Worm (Caenorhabditis elegans): ENCODE measurements around the gene F46F5.13.
"Not testable (repeated sequence)": the region's sequence is repeated elsewhere in the genome, so short reads cannot be mapped to it uniquely, and the experiment has no call there.

The F46F5.13 gene

DNA sequence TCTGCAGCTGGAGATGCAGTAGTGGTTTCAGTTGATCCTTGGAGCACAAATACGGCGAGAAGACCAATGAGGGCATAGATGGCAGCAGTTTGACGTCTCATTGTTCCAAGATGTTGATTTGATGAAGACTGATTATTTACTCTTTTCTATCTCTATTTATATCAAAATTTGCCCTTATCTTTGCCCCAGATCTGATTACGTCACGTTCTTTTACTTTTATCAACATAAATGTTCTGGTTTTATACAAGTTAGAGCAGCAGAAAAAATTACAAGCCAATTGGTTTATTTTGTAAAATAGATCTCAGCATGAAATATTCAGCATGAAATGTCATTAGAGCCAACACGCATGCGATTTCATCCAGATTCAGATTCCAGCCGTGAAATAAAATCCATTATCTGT, 19.6 kb downstream of the F46F5.13 start, which contains the start of gene msrp-4:
Gene msrp-4, minus strand, starts transcription at position 101 of the 400 bp plus-strand sequence.
- not testable (repeated sequence) for TF ChIP-seq mdl-1, R02D3.7, nhr-77 (tag; optimal IDR thresholded peaks at IDR 0.05)

- no peak for TF ChIP-seq nhr-77 (tag; optimal IDR thresholded peaks at IDR 0.05)
- no peak for TF ChIP-seq lsy-12 (tag; optimal IDR thresholded peaks at IDR 0.05)
- no peak for TF ChIP-seq sea-2 (GFP tag; optimal IDR thresholded peaks at IDR 0.05)
- TF ChIP-seq ZK546.5 (tag; optimal IDR thresholded peaks at IDR 0.05): no peak
- no peak for TF ChIP-seq tbx-2 (tag; optimal IDR thresholded peaks at IDR 0.05)
- TF ChIP-seq daf-12 (tag; optimal IDR thresholded peaks at IDR 0.05): no peak
- TF ChIP-seq pqm-1 (tag; optimal IDR thresholded peaks at IDR 0.05): no peak
- TF ChIP-seq elt-3 (tag; optimal IDR thresholded peaks at IDR 0.05): no peak
- no peak for TF ChIP-seq nhr-11 (tag; optimal IDR thresholded peaks at IDR 0.05)
- TF ChIP-seq nhr-76 (tag; optimal IDR thresholded peaks at IDR 0.05): no peak
- TF ChIP-seq ceh-16 (tag; optimal IDR thresholded peaks at IDR 0.05): no peak
- no peak for TF ChIP-seq nhr-25 (tag; optimal IDR thresholded peaks at IDR 0.05)
- no peak for TF ChIP-seq elt-2 (tag; optimal IDR thresholded peaks at IDR 0.05)
- no peak for TF ChIP-seq jun-1 (tag; optimal IDR thresholded peaks at IDR 0.05)
- TF ChIP-seq fos-1 (tag; optimal IDR thresholded peaks at IDR 0.05): no peak
- TF ChIP-seq ama-1 (optimal IDR thresholded peaks at IDR 0.05): no peak
- no peak for TF ChIP-seq mdl-1 (tag; optimal IDR thresholded peaks at IDR 0.05)
- TF ChIP-seq mml-1 (tag; optimal IDR thresholded peaks at IDR 0.05): no peak
- TF ChIP-seq egl-27 (tag; optimal IDR thresholded peaks at IDR 0.05): no peak
These were observed 20.4 kb downstream of the F46F5.13 start, which contains the start of gene F46F5.10 for ce11 chrII:823529-823928. TSS of gene F46F5.10 (plus strand) at chrII:823829.

ce11 chrII:825521-825920, 22.4 kb downstream of the F46F5.13 start, which contains the start of gene F28A10.1:
TSS of gene F28A10.1 (plus strand) at chrII:825821.
- TF ChIP-seq unc-39 (tag; optimal IDR thresholded peaks at IDR 0.05) (no peak), ceh-82 (tag; optimal IDR thresholded peaks at IDR 0.05) (no peak), nfya-1 (tag; optimal IDR thresholded peaks at IDR 0.05; ENCODE audit: insufficient read depth) (no peak), daf-12 (tag; optimal IDR thresholded peaks at IDR 0.05) (no peak), ZK546.5 (tag; optimal IDR thresholded peaks at IDR 0.05) (no peak), elt-1 (tag; optimal IDR thresholded peaks at IDR 0.05) (no peak), lin-39 (tag; optimal IDR thresholded peaks at IDR 0.05) (no peak), eor-1 (tag; optimal IDR thresholded peaks at IDR 0.05) (no peak), pha-4 (tag; optimal IDR thresholded peaks at IDR 0.05) (no peak), ama-1 (optimal IDR thresholded peaks at IDR 0.05) (no peak), lin-15B (tag; optimal IDR thresholded peaks at IDR 0.05) (no peak), nhr-43 (tag; optimal IDR thresholded peaks at IDR 0.05; ENCODE audit: poor library complexity, severe bottlenecking) (no peak), fkh-2 (tag; optimal IDR thresholded peaks at IDR 0.05) (no peak), aly-2 (tag; optimal IDR thresholded peaks at IDR 0.05) (no peak), nhr-67 (tag; optimal IDR thresholded peaks at IDR 0.05) (no peak)

ce11 chrII:838414-838813, 35.3 kb downstream of the F46F5.13 start, which contains the start of gene F28A10.8:
TSS of gene F28A10.8 (minus strand) at chrII:838514.
- TF ChIP-seq ceh-16 (tag; optimal IDR thresholded peaks at IDR 0.05) (no peak), nhr-43 (tag; optimal IDR thresholded peaks at IDR 0.05; ENCODE audit: poor library complexity, severe bottlenecking) (no peak), ztf-4 (tag; optimal IDR thresholded peaks at IDR 0.05) (no peak), fos-1 (tag; optimal IDR thresholded peaks at IDR 0.05) (no peak), mml-1 (tag; optimal IDR thresholded peaks at IDR 0.05) (no peak), snpc-4 (tag; optimal IDR thresholded peaks at IDR 0.05) (no peak), mdl-1 (tag; optimal IDR thresholded peaks at IDR 0.05) (no peak), jun-1 (tag; optimal IDR thresholded peaks at IDR 0.05) (no peak), ama-1 (optimal IDR thresholded peaks at IDR 0.05) (no peak)

- no peak for TF ChIP-seq lsy-12 (tag; optimal IDR thresholded peaks at IDR 0.05)
- TF ChIP-seq pha-4 (tag; optimal IDR thresholded peaks at IDR 0.05): no peak
- TF ChIP-seq skn-1 (tag; optimal IDR thresholded peaks at IDR 0.05): no peak
- no peak for TF ChIP-seq nhr-237 (tag; optimal IDR thresholded peaks at IDR 0.05)
- no peak for TF ChIP-seq fos-1 (tag; optimal IDR thresholded peaks at IDR 0.05)
These were observed 37.0 kb downstream of the F46F5.13 start, which contains the start of gene clc-33 for ce11 chrII:840131-840530. TSS of gene clc-33 (plus strand) at chrII:840431.

Measured in whole organism, L3 larva.